Worm (Caenorhabditis elegans): Measurements from ENCODE around the gene srh-70.

DNA sequence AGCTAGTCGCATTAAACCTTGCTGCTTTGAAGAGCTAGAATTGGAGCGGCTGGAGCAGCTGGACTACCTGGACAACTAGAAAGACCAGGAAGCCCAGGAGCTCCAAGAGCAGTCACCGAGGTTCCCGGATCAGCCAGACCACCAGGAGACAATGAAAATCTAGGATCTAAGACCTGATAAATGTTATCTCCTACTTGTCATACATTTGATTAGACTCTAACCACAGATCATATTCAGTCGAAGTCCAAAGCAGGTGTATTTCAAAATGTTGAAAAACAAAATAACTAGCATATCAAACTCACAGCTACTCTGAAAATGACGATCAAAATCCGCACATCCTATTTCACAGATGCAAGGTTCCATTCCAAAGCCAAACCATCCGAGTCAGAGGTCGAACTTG lies 26.7 kb downstream of the srh-70 start, which contains the start of gene srz-6:
- TF ChIP-seq sptf-1 (tag; optimal IDR thresholded peaks at IDR 0.05) (no peak), zip-8 (tag; optimal IDR thresholded peaks at IDR 0.05) (no peak), pha-4 (tag; optimal IDR thresholded peaks at IDR 0.05) (no peak), bed-3 (GFP tag; optimal IDR thresholded peaks at IDR 0.05) (no peak)

Data from whole organism, mixed stage, embryonic.